Fruit fly (Drosophila melanogaster): Measurements from ENCODE around the gene CG9030.

Gene CG9030

dm6 chrX:14955050-14955783 is at the start of gene CG9030, which contains the start of gene eag:
Gene CG9030, minus strand, starts transcription at chrX:14955100.
Gene eag, plus strand, starts transcription at chrX:14955477.
- TF ChIP-seq tai (GFP tag; optimal IDR thresholded peaks at IDR 0.05) (no peak), Vsx2 (GFP tag; optimal IDR thresholded peaks at IDR 0.05; ENCODE audit: partially characterized antibody) (no peak), dsf (GFP tag; optimal IDR thresholded peaks at IDR 0.05; ENCODE audit: borderline replicate concordance) (no peak), foxo (GFP tag; optimal IDR thresholded peaks at IDR 0.05) (no peak), Hr83 (GFP tag; optimal IDR thresholded peaks at IDR 0.05; ENCODE audit: poor library complexity, severe bottlenecking) (no peak), OdsH (GFP tag; optimal IDR thresholded peaks at IDR 0.05) (no peak), brk (GFP tag; optimal IDR thresholded peaks at IDR 0.05) (no peak), Jra (GFP tag; optimal IDR thresholded peaks at IDR 0.05) (no peak), CrebA (GFP tag; optimal IDR thresholded peaks at IDR 0.05; ENCODE audit: borderline replicate concordance) (no peak), sv (GFP tag; optimal IDR thresholded peaks at IDR 0.05) (no peak), br (GFP tag; optimal IDR thresholded peaks at IDR 0.05) (no peak), fru (GFP tag; optimal IDR thresholded peaks at IDR 0.05) (no peak)

dm6 chrX:14960856-14961255 is 6.0 kb upstream of the CG9030 start:
- TF ChIP-seq sage (GFP tag; optimal IDR thresholded peaks at IDR 0.05): no peak
- no peak for TF ChIP-seq h (GFP tag; optimal IDR thresholded peaks at IDR 0.05)
- no peak for TF ChIP-seq Abd-B (GFP tag; optimal IDR thresholded peaks at IDR 0.05)
- no peak for TF ChIP-seq ey (GFP tag; optimal IDR thresholded peaks at IDR 0.05)
- TF ChIP-seq Myc (optimal IDR thresholded peaks at IDR 0.05): peak; percentile 27

- TF ChIP-seq brk (GFP tag; optimal IDR thresholded peaks at IDR 0.05) (no peak), h (GFP tag; optimal IDR thresholded peaks at IDR 0.05) (peak; percentile 8), fru (GFP tag; optimal IDR thresholded peaks at IDR 0.05) (peak; percentile 57), Hr83 (GFP tag; optimal IDR thresholded peaks at IDR 0.05; ENCODE audit: poor library complexity, severe bottlenecking) (no peak), Vsx2 (GFP tag; optimal IDR thresholded peaks at IDR 0.05; ENCODE audit: partially characterized antibody) (peak; percentile 9), HLH106 (tag; optimal IDR thresholded peaks at IDR 0.05) (peak; percentile 48), foxo (GFP tag; optimal IDR thresholded peaks at IDR 0.05) (peak in 1 of 2 experiments; percentile 45), Dfd (GFP tag; optimal IDR thresholded peaks at IDR 0.05) (no peak), Mio (GFP tag; optimal IDR thresholded peaks at IDR 0.05) (no peak), Sp1 (GFP tag; optimal IDR thresholded peaks at IDR 0.05) (no peak)
These were observed 1.0 kb downstream of the CG9030 start for dm6 chrX:14953896-14954295.

dm6 chrX:14952845-14953720 is 1.8 kb downstream of the CG9030 start, which contains the start of gene pdgy:
Gene pdgy, minus strand, starts transcription at chrX:14953532.
- TF ChIP-seq jim (GFP tag; optimal IDR thresholded peaks at IDR 0.05): no peak
- TF ChIP-seq br (GFP tag; optimal IDR thresholded peaks at IDR 0.05): no peak
- TF ChIP-seq Jra (GFP tag; optimal IDR thresholded peaks at IDR 0.05): no peak
- no peak for TF ChIP-seq Myc (optimal IDR thresholded peaks at IDR 0.05)
- TF ChIP-seq sage (GFP tag; optimal IDR thresholded peaks at IDR 0.05): no peak
- TF ChIP-seq psq (GFP tag; optimal IDR thresholded peaks at IDR 0.05): peak; percentile 70
- TF ChIP-seq h (GFP tag; optimal IDR thresholded peaks at IDR 0.05): no peak
- TF ChIP-seq foxo (GFP tag; optimal IDR thresholded peaks at IDR 0.05): no peak
- TF ChIP-seq ey (GFP tag; optimal IDR thresholded peaks at IDR 0.05): no peak
- no peak for TF ChIP-seq sv (GFP tag; optimal IDR thresholded peaks at IDR 0.05)
- peak; percentile 53 for TF ChIP-seq Sp1 (GFP tag; optimal IDR thresholded peaks at IDR 0.05)
- TF ChIP-seq HLH106 (tag; optimal IDR thresholded peaks at IDR 0.05): peak; percentile 23
- TF ChIP-seq fru (GFP tag; optimal IDR thresholded peaks at IDR 0.05): no peak
- TF ChIP-seq dl (GFP tag; optimal IDR thresholded peaks at IDR 0.05; ENCODE audit: insufficient read depth in 1 of 2, partially characterized antibody in 2 of 2): no peak
- TF ChIP-seq lola (GFP tag; optimal IDR thresholded peaks at IDR 0.05): no peak
- TF ChIP-seq tai (GFP tag; optimal IDR thresholded peaks at IDR 0.05): no peak
- no peak for TF ChIP-seq GATAd (GFP tag; optimal IDR thresholded peaks at IDR 0.05)
- TF ChIP-seq Abd-B (GFP tag; optimal IDR thresholded peaks at IDR 0.05): no peak
- no peak for TF ChIP-seq Hr78 (GFP tag; optimal IDR thresholded peaks at IDR 0.05)
- peak; percentile 27 for TF ChIP-seq Dif (GFP tag; optimal IDR thresholded peaks at IDR 0.05; ENCODE audit: partially characterized antibody)
- TF ChIP-seq CrebA (GFP tag; optimal IDR thresholded peaks at IDR 0.05; ENCODE audit: borderline replicate concordance): peak; percentile 95
- TF ChIP-seq rgr (GFP tag; optimal IDR thresholded peaks at IDR 0.05): no peak
- no peak for TF ChIP-seq N (GFP tag; optimal IDR thresholded peaks at IDR 0.05)
- no peak for TF ChIP-seq Dfd (GFP tag; optimal IDR thresholded peaks at IDR 0.05)
- peak; percentile 49 for TF ChIP-seq Vsx2 (GFP tag; optimal IDR thresholded peaks at IDR 0.05; ENCODE audit: partially characterized antibody)
- TF ChIP-seq CG9705 (GFP tag; optimal IDR thresholded peaks at IDR 0.05): no peak
- no peak for TF ChIP-seq dmrt93B (GFP tag; optimal IDR thresholded peaks at IDR 0.05)
- no peak for TF ChIP-seq dsf (GFP tag; optimal IDR thresholded peaks at IDR 0.05; ENCODE audit: borderline replicate concordance)
- peak; percentile 39 for TF ChIP-seq woc (GFP tag; optimal IDR thresholded peaks at IDR 0.05)
- no peak for TF ChIP-seq Hr83 (GFP tag; optimal IDR thresholded peaks at IDR 0.05; ENCODE audit: poor library complexity, severe bottlenecking)
- peak; percentile 99 for TF ChIP-seq Hnf4 (GFP tag; optimal IDR thresholded peaks at IDR 0.05)
- no peak for TF ChIP-seq Mio (GFP tag; optimal IDR thresholded peaks at IDR 0.05)
- TF ChIP-seq pan (optimal IDR thresholded peaks at IDR 0.05): no peak
- no peak for TF ChIP-seq brk (GFP tag; optimal IDR thresholded peaks at IDR 0.05)
- TF ChIP-seq CG32264 (GFP tag; optimal IDR thresholded peaks at IDR 0.05): no peak
